Worm (Caenorhabditis elegans) whole organism, late embryonic: ENCODE results near the gene his-63.

Source experiments
- F13H6.1 ChIP-seq: sonication (generic microtip); optimal IDR thresholded peaks from 2 replicates; lab custom pipeline; 2016; ENCODE audit warnings: missing genetic modification characterization, missing compliant biosample characterization
- K02D7.2 ChIP-seq: sonication (generic microtip); optimal IDR thresholded peaks from 2 replicates; lab custom pipeline; 2017; ENCODE audit warnings: mild to moderate bottlenecking, missing genetic modification characterization, missing compliant biosample characterization
- T23F11.4 ChIP-seq: fragments of 200-800 bp; sonication (Bioruptor generic); optimal IDR thresholded peaks from 2 replicates; lab custom pipeline; 2018; ENCODE audit warnings: mild to moderate bottlenecking, missing genetic modification characterization, missing compliant biosample characterization
- Y22D7AL.16 ChIP-seq: sonication (generic microtip); optimal IDR thresholded peaks from 2 replicates; lab custom pipeline; 2016; ENCODE audit warnings: missing genetic modification characterization, missing compliant biosample characterization
- ama-1 ChIP-seq: fragments of 150-350 bp; optimal IDR thresholded peaks from 2 replicates; lab custom pipeline; 2014
- ceh-14 ChIP-seq: sonication (generic microtip); optimal IDR thresholded peaks from 2 replicates; lab custom pipeline; 2016; ENCODE audit warnings: missing genotype, missing genetic modification characterization, missing compliant biosample characterization
- ceh-18 ChIP-seq: sonication (generic microtip); optimal IDR thresholded peaks from 2 replicates; lab custom pipeline; 2016; ENCODE audit warnings: missing genetic modification characterization, missing compliant biosample characterization
- ceh-2 ChIP-seq: sonication (generic microtip); optimal IDR thresholded peaks from 2 replicates; lab custom pipeline; 2016; ENCODE audit warnings: missing genotype, missing genetic modification characterization, missing compliant biosample characterization
- ceh-22 ChIP-seq: sonication (generic microtip); optimal IDR thresholded peaks from 2 replicates; lab custom pipeline; 2017; ENCODE audit warnings: missing biosample characterization, missing genetic modification characterization
- ceh-24 ChIP-seq: sonication (generic microtip); optimal IDR thresholded peaks from 2 replicates; lab custom pipeline; 2016; ENCODE audit warnings: mild to moderate bottlenecking, missing genetic modification characterization, missing compliant biosample characterization
- ceh-31 ChIP-seq: sonication (generic microtip); optimal IDR thresholded peaks from 2 replicates; lab custom pipeline; 2016; ENCODE audit warnings: missing genetic modification characterization, missing compliant biosample characterization
- ceh-34 ChIP-seq: sonication (generic microtip); optimal IDR thresholded peaks from 2 replicates; lab custom pipeline; 2016; ENCODE audit warnings: mild to moderate bottlenecking, missing genetic modification characterization, missing compliant biosample characterization
- ceh-45 ChIP-seq: fragments of 200-800 bp; sonication (Bioruptor generic); IDR thresholded peaks from 2 replicates; pipeline ENCODE4 v1.3.6; 2022; ENCODE audit warnings: missing genetic modification reagents, missing genetic modification characterization, missing compliant biosample characterization
- ceh-48 ChIP-seq: sonication (generic microtip); optimal IDR thresholded peaks from 2 replicates; lab custom pipeline; 2016; ENCODE audit warnings: missing genetic modification characterization, inconsistent platforms, missing compliant biosample characterization
- ceh-6 ChIP-seq: fragments of 200-800 bp; sonication (Bioruptor generic); optimal IDR thresholded peaks from 2 replicates; lab custom pipeline; 2018; ENCODE audit warnings: mild to moderate bottlenecking, missing genetic modification characterization, missing compliant biosample characterization
- dve-1 ChIP-seq: sonication (generic microtip); optimal IDR thresholded peaks from 2 replicates; lab custom pipeline; 2017; ENCODE audit warnings: antibody characterized with exemption, mild to moderate bottlenecking, missing genetic modification characterization, missing compliant biosample characterization
- elt-2 ChIP-seq: sonication (generic microtip); optimal IDR thresholded peaks from 2 replicates; lab custom pipeline; 2016; ENCODE audit warnings: missing genetic modification reagents, missing genetic modification characterization, missing compliant biosample characterization
- eyg-1 ChIP-seq: sonication (generic microtip); optimal IDR thresholded peaks from 2 replicates; lab custom pipeline; 2016; ENCODE audit warnings: missing genotype, missing genetic modification characterization, missing compliant biosample characterization
- fax-1 ChIP-seq: sonication (generic microtip); optimal IDR thresholded peaks from 2 replicates; lab custom pipeline; 2016; ENCODE audit warnings: missing genotype, missing genetic modification characterization, missing compliant biosample characterization
- fkh-6 ChIP-seq: sonication (generic microtip); optimal IDR thresholded peaks from 2 replicates; lab custom pipeline; 2016; ENCODE audit warnings: missing genetic modification characterization, missing compliant biosample characterization
- gmeb-2 ChIP-seq: sonication (generic microtip); optimal IDR thresholded peaks from 2 replicates; lab custom pipeline; 2016; ENCODE audit warnings: missing genetic modification characterization, inconsistent platforms, missing compliant biosample characterization
- hlh-13 ChIP-seq: fragments of 200-800 bp; sonication (Bioruptor generic); optimal IDR thresholded peaks from 2 replicates; lab custom pipeline; 2018; ENCODE audit warnings: mild to moderate bottlenecking, missing genetic modification characterization, missing compliant biosample characterization
- hlh-15 ChIP-seq: sonication (generic microtip); optimal IDR thresholded peaks from 2 replicates; lab custom pipeline; 2016; ENCODE audit warnings: missing genetic modification characterization, missing compliant biosample characterization
- hlh-8 ChIP-seq: sonication (generic microtip); optimal IDR thresholded peaks from 2 replicates; lab custom pipeline; 2016; ENCODE audit warnings: missing genotype, missing genetic modification characterization, missing compliant biosample characterization
- lim-6 ChIP-seq: sonication (generic microtip); optimal IDR thresholded peaks from 2 replicates; lab custom pipeline; 2016; ENCODE audit warnings: missing genetic modification characterization, missing compliant biosample characterization
- nfya-1 ChIP-seq: sonication (generic microtip); optimal IDR thresholded peaks from 2 replicates; lab custom pipeline; 2017; ENCODE audit warnings: missing genetic modification characterization, mild to moderate bottlenecking, missing compliant biosample characterization, antibody characterized with exemption, moderate library complexity
- nhr-11 ChIP-seq: fragments of 150-350 bp; optimal IDR thresholded peaks from 2 replicates; lab custom pipeline; 2014; ENCODE audit warnings: missing biosample characterization, missing genetic modification characterization
- nhr-232 ChIP-seq: sonication (generic microtip); optimal IDR thresholded peaks from 2 replicates; lab custom pipeline; 2016; ENCODE audit warnings: missing genetic modification characterization, missing compliant biosample characterization
- npax-4 ChIP-seq: sonication (generic microtip); optimal IDR thresholded peaks from 2 replicates; lab custom pipeline; 2016; ENCODE audit warnings: missing genetic modification characterization, missing compliant biosample characterization
- pag-3 ChIP-seq: sonication (generic microtip); optimal IDR thresholded peaks from 2 replicates; lab custom pipeline; 2016; ENCODE audit warnings: missing compliant biosample characterization, missing genetic modification characterization, borderline replicate concordance
- pax-1 ChIP-seq: fragments of 150-350 bp; optimal IDR thresholded peaks from 2 replicates; lab custom pipeline; 2014; ENCODE audit warnings: missing biosample characterization, missing genetic modification characterization
- pha-2 ChIP-seq: sonication (generic microtip); optimal IDR thresholded peaks from 2 replicates; lab custom pipeline; 2017; ENCODE audit warnings: mild to moderate bottlenecking, missing genetic modification characterization, missing compliant biosample characterization
- pha-4 ChIP-seq: fragments of 150-350 bp; optimal IDR thresholded peaks from 2 replicates; lab custom pipeline; 2018; ENCODE audit warnings: missing biosample characterization, missing genetic modification reagents, missing genetic modification characterization
- pqm-1 ChIP-seq: sonication (generic microtip); optimal IDR thresholded peaks from 2 replicates; lab custom pipeline; 2016; ENCODE audit warnings: missing genetic modification characterization, missing compliant biosample characterization
- ref-2 ChIP-seq: sonication (generic microtip); optimal IDR thresholded peaks from 2 replicates; lab custom pipeline; 2016; ENCODE audit warnings: missing genetic modification characterization, missing compliant biosample characterization
- rnt-1 ChIP-seq: sonication (generic microtip); optimal IDR thresholded peaks from 2 replicates; lab custom pipeline; 2016; ENCODE audit warnings: missing genetic modification characterization, missing compliant biosample characterization
- syd-9 ChIP-seq: sonication (generic microtip); optimal IDR thresholded peaks from 2 replicates; lab custom pipeline; 2016; ENCODE audit warnings: mild to moderate bottlenecking, missing genetic modification characterization, moderate library complexity, missing compliant biosample characterization
- tbx-2 ChIP-seq: sonication (generic microtip); optimal IDR thresholded peaks from 2 replicates; lab custom pipeline; 2016; ENCODE audit warnings: missing genetic modification characterization, missing compliant biosample characterization
- tbx-7 ChIP-seq: sonication (generic microtip); optimal IDR thresholded peaks from 2 replicates; lab custom pipeline; 2016; ENCODE audit warnings: missing genotype, missing genetic modification characterization, missing compliant biosample characterization
- ttx-3 ChIP-seq: sonication (generic microtip); optimal IDR thresholded peaks from 2 replicates; lab custom pipeline; 2016; ENCODE audit warnings: missing genetic modification reagents, missing genetic modification characterization, missing compliant biosample characterization
- unc-42 ChIP-seq: sonication (generic microtip); optimal IDR thresholded peaks from 2 replicates; lab custom pipeline; 2016; ENCODE audit warnings: missing genotype, missing genetic modification characterization, missing compliant biosample characterization
- unc-86 ChIP-seq: sonication (generic microtip); optimal IDR thresholded peaks from 2 replicates; lab custom pipeline; 2016; ENCODE audit warnings: missing genetic modification characterization, missing compliant biosample characterization
- ztf-16 ChIP-seq: sonication (generic microtip); optimal IDR thresholded peaks from 2 replicates; lab custom pipeline; 2017; ENCODE audit warnings: missing genetic modification characterization, missing compliant biosample characterization

Gene his-63

DNA sequence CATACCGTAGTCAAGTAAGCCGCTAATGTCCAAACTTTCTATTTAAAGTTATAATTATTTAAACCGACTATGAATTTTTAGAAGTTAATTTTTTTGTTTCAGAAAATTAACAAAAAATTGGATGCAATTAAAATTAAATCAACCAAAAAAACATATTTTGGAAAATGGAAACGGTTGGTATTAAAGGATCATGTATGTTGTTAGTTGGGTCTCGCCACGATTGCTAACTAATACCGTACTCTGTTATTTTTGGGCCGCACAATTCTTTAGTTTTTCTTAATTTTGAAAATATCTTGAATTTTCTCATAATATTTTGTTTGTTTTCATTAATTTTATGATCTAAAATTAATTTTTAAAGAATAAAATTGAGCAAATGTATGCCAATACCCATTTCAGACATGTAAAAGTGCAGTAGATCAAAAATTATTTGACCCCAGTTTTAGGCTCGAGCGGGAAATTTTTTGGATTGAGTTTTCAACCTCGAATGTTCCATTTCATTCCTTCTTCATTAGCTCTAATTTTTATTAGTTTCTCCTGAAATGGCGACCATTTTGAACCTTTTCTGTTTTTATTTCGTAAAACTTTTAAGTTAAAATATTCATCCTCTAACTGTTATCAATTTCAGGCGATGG is 34.2 kb downstream of the his-63 start, which contains the start of gene cbd-1:
cbd-1 (plus strand) TSS at position 626 of the 632 bp plus-strand sequence.
- TF ChIP-seq pha-2 (tag; lab: Kevin White, UChicago) (no peak), ztf-16 (tag; lab: Kevin White, UChicago) (no peak), ref-2 (no peak)

DNA sequence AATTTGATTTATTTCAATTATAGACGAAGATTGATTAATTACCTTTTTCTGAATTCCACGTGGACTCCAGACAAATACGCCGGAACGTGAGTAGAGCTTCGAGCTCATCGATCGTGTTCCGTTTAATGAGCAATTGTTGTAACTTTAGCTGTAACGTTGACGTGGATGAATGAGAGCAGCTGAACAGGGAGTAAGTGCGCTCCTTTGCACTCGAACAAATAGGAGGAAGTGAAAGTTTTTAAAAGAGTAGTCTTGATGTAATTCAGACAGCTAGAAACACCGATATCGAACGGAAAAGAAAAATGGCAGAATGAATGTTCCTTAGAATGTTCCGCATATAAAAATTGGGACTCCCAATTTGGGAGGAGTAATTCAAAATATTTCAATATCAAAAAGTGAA is 35.0 kb downstream of the his-63 start, which contains the start of gene sec-31:
sec-31 (minus strand) TSS at position 148 of the 400 bp plus-strand sequence.
- TF ChIP-seq hlh-8 (no peak), hlh-15 (tag; lab: Kevin White, UChicago) (no peak), eyg-1 (no peak), elt-2 (tag; lab: Kevin White, UChicago) (no peak), ceh-31 (tag; lab: Kevin White, UChicago) (no peak), ceh-14 (no peak), nhr-11 (tag; lab: Kevin White, UChicago) (no peak), unc-86 (tag; lab: Kevin White, UChicago) (no peak)

ce11 chrIV:11363806-11364562 is 42.7 kb downstream of the his-63 start:
- TF ChIP-seq nhr-232 (tag; lab: Kevin White, UChicago) (no peak), nfya-1 (tag; lab: Kevin White, UChicago) (peak; percentile 5), dve-1 (no peak), K02D7.2 (tag; lab: Kevin White, UChicago) (no peak), ceh-34 (tag; lab: Kevin White, UChicago) (no peak), lim-6 (tag; lab: Kevin White, UChicago) (no peak), syd-9 (tag; lab: Kevin White, UChicago) (no peak), rnt-1 (tag; lab: Kevin White, UChicago) (no peak), tbx-2 (tag; lab: Kevin White, UChicago) (peak; percentile 0), ama-1 (lab: Kevin White, UChicago) (no peak), ttx-3 (tag; lab: Kevin White, UChicago) (no peak), ref-2 (no peak)

- TF ChIP-seq ceh-24 (tag; lab: Kevin White, UChicago): no peak
- TF ChIP-seq nfya-1 (tag; lab: Kevin White, UChicago): no peak
- no peak for TF ChIP-seq ceh-22 (tag; lab: Kevin White, UChicago)
- no peak for TF ChIP-seq ceh-48 (tag; lab: Kevin White, UChicago)
- TF ChIP-seq dve-1: no peak
- no peak for TF ChIP-seq ceh-45 (GFP tag; lab: Robert Waterston, UW)
- no peak for TF ChIP-seq pqm-1 (tag; lab: Kevin White, UChicago)
- TF ChIP-seq T23F11.4 (GFP tag; lab: Kevin White, UChicago): no peak
- TF ChIP-seq ceh-18 (tag; lab: Kevin White, UChicago): no peak
- no peak for TF ChIP-seq hlh-13 (GFP tag; lab: Kevin White, UChicago)
- TF ChIP-seq ztf-16 (tag; lab: Kevin White, UChicago): no peak
Measured at ce11 chrIV:11361409-11361808, 45.3 kb downstream of the his-63 start, which contains the start of gene T01G1.4. TSS of gene T01G1.4 (minus strand) at chrIV:11361509.

ce11 chrIV:11359769-11360168 is 46.9 kb downstream of the his-63 start, which contains the start of gene klp-12:
TSS of gene klp-12 (minus strand) at chrIV:11359869.
- TF ChIP-seq Y22D7AL.16: no peak
- TF ChIP-seq pax-1 (tag; lab: Kevin White, UChicago): no peak
- TF ChIP-seq ama-1 (lab: Kevin White, UChicago): no peak
- no peak for TF ChIP-seq ceh-2 (tag; lab: Kevin White, UChicago)
- no peak for TF ChIP-seq F13H6.1
- no peak for TF ChIP-seq fkh-6 (tag; lab: Kevin White, UChicago)
- no peak for TF ChIP-seq tbx-7 (tag; lab: Kevin White, UChicago)
- TF ChIP-seq gmeb-2 (tag; lab: Kevin White, UChicago): no peak
- TF ChIP-seq syd-9 (tag; lab: Kevin White, UChicago): no peak
- no peak for TF ChIP-seq ceh-6 (GFP tag; lab: Kevin White, UChicago)
- TF ChIP-seq pag-3 (tag; lab: Kevin White, UChicago): no peak
- no peak for TF ChIP-seq pqm-1 (tag; lab: Kevin White, UChicago)
- no peak for TF ChIP-seq ceh-14
- TF ChIP-seq npax-4 (tag; lab: Kevin White, UChicago): no peak
- TF ChIP-seq pha-4 (tag; lab: Kevin White, UChicago): no peak
- no peak for TF ChIP-seq lim-6 (tag; lab: Kevin White, UChicago)
- TF ChIP-seq fax-1 (tag; lab: Kevin White, UChicago): no peak
- TF ChIP-seq unc-42 (tag; lab: Kevin White, UChicago): no peak
- TF ChIP-seq nhr-232 (tag; lab: Kevin White, UChicago): no peak
- no peak for TF ChIP-seq hlh-15 (tag; lab: Kevin White, UChicago)
